Fruit fly (Drosophila melanogaster) whole organism, embryonic: ENCODE data around the gene Rip11.

ENCODE experiments used
- Abd-B ChIP-seq: fragments of 200-800 bp; sonication (Bioruptor generic); optimal IDR thresholded peaks from 2 replicates; lab custom pipeline; 2018; ENCODE audit warnings: missing biosample characterization, mild to moderate bottlenecking, missing genetic modification characterization, moderate library complexity
- Atf3 ChIP-seq: fragments of 200-800 bp; sonication (Bioruptor generic); optimal IDR thresholded peaks from 3 replicates; lab custom pipeline; 2016; ENCODE audit warnings: missing biosample characterization, missing genetic modification characterization
- C15 ChIP-seq: fragments of 200-800 bp; sonication (Bioruptor generic); IDR thresholded peaks from 3 replicates; pipeline ENCODE4 v1.3.6; 2022; ENCODE audit warnings: missing biosample characterization, missing genetic modification characterization
- CG14050 ChIP-seq: fragments of 200-800 bp; sonication (Bioruptor generic); IDR thresholded peaks from 3 replicates; pipeline ENCODE4 v1.3.6; 2022; ENCODE audit warnings: missing biosample characterization, missing genetic modification characterization
- CG1647 ChIP-seq: fragments of 200-800 bp; sonication (Bioruptor generic); optimal IDR thresholded peaks from 3 replicates; lab custom pipeline; 2016; ENCODE audit warnings: missing biosample characterization, missing genetic modification characterization
- CG17802 ChIP-seq: fragments of 200-800 bp; sonication (Bioruptor generic); optimal IDR thresholded peaks from 2 replicates; lab custom pipeline; 2018; ENCODE audit warnings: missing biosample characterization, mild to moderate bottlenecking, missing genetic modification characterization, moderate library complexity
- CG31365 ChIP-seq: fragments of 200-800 bp; sonication (Bioruptor generic); optimal IDR thresholded peaks from 2 replicates; lab custom pipeline; 2018; ENCODE audit warnings: missing biosample characterization, mild to moderate bottlenecking, missing genetic modification characterization
- CG34376 ChIP-seq: fragments of 200-800 bp; sonication (Bioruptor generic); optimal IDR thresholded peaks from 2 replicates; lab custom pipeline; 2018; ENCODE audit warnings: missing biosample characterization, mild to moderate bottlenecking, missing genetic modification characterization
- CG34422 ChIP-seq: fragments of 200-800 bp; sonication (Bioruptor generic); IDR thresholded peaks from 3 replicates; pipeline ENCODE4 v1.3.6; 2022; ENCODE audit warnings: missing biosample characterization, missing genetic modification characterization
- CG4854 ChIP-seq: fragments of 200-800 bp; sonication (Bioruptor generic); optimal IDR thresholded peaks from 2 replicates; lab custom pipeline; 2016; ENCODE audit warnings: missing biosample characterization, missing genetic modification characterization, inconsistent platforms
- CG6254 ChIP-seq: fragments of 200-800 bp; sonication (Bioruptor generic); optimal IDR thresholded peaks from 3 replicates; lab custom pipeline; 2017; ENCODE audit warnings: mild to moderate bottlenecking, missing biosample characterization, missing genetic modification reagents, missing genetic modification characterization
- CG6272 ChIP-seq: fragments of 200-800 bp; sonication (Bioruptor generic); IDR thresholded peaks from 2 replicates; pipeline ENCODE4 v1.3.6; 2022; ENCODE audit warnings: missing biosample characterization, missing genetic modification characterization
- CG7745 ChIP-seq: fragments of 200-800 bp; sonication (Bioruptor generic); optimal IDR thresholded peaks from 2 replicates; lab custom pipeline; 2018; ENCODE audit warnings: missing biosample characterization, mild to moderate bottlenecking, missing genetic modification characterization, moderate library complexity
- CG7928 ChIP-seq: fragments of 200-800 bp; sonication (Bioruptor generic); optimal IDR thresholded peaks from 2 replicates; lab custom pipeline; 2017; ENCODE audit warnings: missing biosample characterization, mild to moderate bottlenecking, missing genetic modification characterization
- CG8944 ChIP-seq: fragments of 200-800 bp; sonication (Bioruptor generic); optimal IDR thresholded peaks from 3 replicates; lab custom pipeline; 2016; ENCODE audit warnings: missing biosample characterization, missing genetic modification characterization
- CG9609 ChIP-seq: fragments of 200-800 bp; sonication (Bioruptor generic); optimal IDR thresholded peaks from 3 replicates; lab custom pipeline; 2016; ENCODE audit warnings: missing biosample characterization, missing genetic modification characterization
- CG9727 ChIP-seq: fragments of 200-800 bp; sonication (Bioruptor generic); optimal IDR thresholded peaks from 3 replicates; lab custom pipeline; 2017; ENCODE audit warnings: missing biosample characterization, mild to moderate bottlenecking, missing genetic modification characterization
- Doc3 ChIP-seq: fragments of 200-800 bp; sonication (Bioruptor generic); IDR thresholded peaks from 3 replicates; pipeline ENCODE4 v1.3.6; 2022; ENCODE audit warnings: missing biosample characterization, missing genetic modification characterization; ENCODE audit not compliant: partially characterized antibody
- Dref ChIP-seq: fragments of 200-800 bp; sonication (Bioruptor generic); IDR thresholded peaks from 2 replicates; pipeline ENCODE4 v1.3.6; 2022; ENCODE audit warnings: missing biosample characterization, missing genetic modification characterization
- E2f2 ChIP-seq: fragments of 200-800 bp; sonication (Bioruptor generic); IDR thresholded peaks from 2 replicates; pipeline ENCODE4 v1.3.6; 2022; ENCODE audit warnings: missing biosample characterization, missing genetic modification characterization
- Fer2 ChIP-seq: fragments of 200-800 bp; sonication (Bioruptor generic); optimal IDR thresholded peaks from 2 replicates; lab custom pipeline; 2018; ENCODE audit warnings: missing biosample characterization, mild to moderate bottlenecking, missing genetic modification characterization, moderate library complexity
- HLHmδ ChIP-seq: fragments of 200-800 bp; sonication (Bioruptor generic); optimal IDR thresholded peaks from 2 replicates; lab custom pipeline; 2018; ENCODE audit warnings: missing biosample characterization, mild to moderate bottlenecking, missing genetic modification characterization, moderate library complexity
- Hmr ChIP-seq: fragments of 200-800 bp; sonication (Bioruptor generic); optimal IDR thresholded peaks from 3 replicates; lab custom pipeline; 2017; ENCODE audit warnings: mild to moderate bottlenecking, missing biosample characterization, missing genetic modification reagents, missing genetic modification characterization
- Lpt ChIP-seq: fragments of >200 bp; optimal IDR thresholded peaks from 2 replicates; lab custom pipeline; 2018; ENCODE audit warnings: missing biosample characterization, missing genetic modification characterization
- Mad ChIP-seq: fragments of 200-800 bp; sonication (Bioruptor generic); optimal IDR thresholded peaks from 2 replicates; lab custom pipeline; 2016; ENCODE audit warnings: missing biosample characterization, missing genetic modification characterization
- NC2β ChIP-seq: fragments of 200-800 bp; sonication (Bioruptor generic); optimal IDR thresholded peaks from 2 replicates; lab custom pipeline; 2016; ENCODE audit warnings: missing biosample characterization, missing genetic modification characterization
- Tbp ChIP-seq: fragments of >200 bp; optimal IDR thresholded peaks from 2 replicates; lab custom pipeline; 2018; ENCODE audit warnings: missing biosample characterization, missing genetic modification characterization
- abd-A ChIP-seq: fragments of 200-800 bp; sonication (Bioruptor generic); optimal IDR thresholded peaks from 3 replicates; lab custom pipeline; 2019; ENCODE audit warnings: missing biosample characterization, mild to moderate bottlenecking, missing genetic modification characterization, moderate library complexity
- amos ChIP-seq: fragments of 200-800 bp; sonication (Bioruptor generic); IDR thresholded peaks from 2 replicates; pipeline ENCODE4 v1.3.6; 2022; ENCODE audit warnings: missing biosample characterization, missing genetic modification characterization; ENCODE audit not compliant: partially characterized antibody
- ase ChIP-seq: fragments of 200-800 bp; sonication (Bioruptor generic); IDR thresholded peaks from 3 replicates; pipeline ENCODE4 v1.3.6; 2022; ENCODE audit warnings: missing biosample characterization, missing genetic modification characterization
- cato ChIP-seq: fragments of 200-800 bp; sonication (Bioruptor generic); optimal IDR thresholded peaks from 2 replicates; lab custom pipeline; 2016; ENCODE audit warnings: missing biosample characterization, missing genetic modification characterization, borderline replicate concordance
- cg ChIP-seq: fragments of 200-800 bp; sonication (Bioruptor generic); optimal IDR thresholded peaks from 3 replicates; lab custom pipeline; 2019; ENCODE audit warnings: missing biosample characterization, mild to moderate bottlenecking, missing genetic modification characterization, moderate library complexity
- crp ChIP-seq, 2 experiments: fragments of 200-800 bp; sonication (Bioruptor generic); optimal IDR thresholded peaks; 2 replicates in 1 of 2; 3 replicates in 1 of 2; lab custom pipeline; 2017; ENCODE audit warnings: missing biosample characterization in 2 of 2, missing genetic modification characterization in 2 of 2, mild to moderate bottlenecking in 1 of 2, moderate library complexity in 1 of 2
- dmrt99B ChIP-seq: fragments of 200-800 bp; sonication (Bioruptor generic); optimal IDR thresholded peaks from 2 replicates; lab custom pipeline; 2018; ENCODE audit warnings: missing biosample characterization, mild to moderate bottlenecking, missing genetic modification characterization, moderate library complexity
- fru ChIP-seq: fragments of >200 bp; optimal IDR thresholded peaks from 2 replicates; lab custom pipeline; 2017
- gcm ChIP-seq: fragments of 200-800 bp; sonication (Bioruptor generic); optimal IDR thresholded peaks from 2 replicates; lab custom pipeline; 2019; ENCODE audit warnings: missing biosample characterization, mild to moderate bottlenecking, missing genetic modification characterization, moderate library complexity
- gem ChIP-seq: fragments of 200-800 bp; sonication (Bioruptor generic); optimal IDR thresholded peaks from 2 replicates; lab custom pipeline; 2019; ENCODE audit warnings: missing biosample characterization, mild to moderate bottlenecking, missing genetic modification characterization, moderate library complexity
- gsb-n ChIP-seq: fragments of 200-800 bp; sonication (Bioruptor generic); optimal IDR thresholded peaks from 3 replicates; lab custom pipeline; 2018; ENCODE audit warnings: missing biosample characterization, mild to moderate bottlenecking, missing genetic modification characterization
- h ChIP-seq: fragments of >200 bp; optimal IDR thresholded peaks from 2 replicates; lab custom pipeline; 2017
- insv ChIP-seq, 2 experiments: fragments of 200-800 bp; sonication (Bioruptor generic); optimal IDR thresholded peaks; 3 replicates each; lab custom pipeline; 2016 to 2018; ENCODE audit warnings: missing biosample characterization in 2 of 2, missing genetic modification characterization in 2 of 2
- klu ChIP-seq: fragments of 200-800 bp; sonication (Bioruptor generic); IDR thresholded peaks from 2 replicates; pipeline ENCODE4 v1.3.6; 2022; ENCODE audit warnings: missing biosample characterization, missing genetic modification characterization
- mirr ChIP-seq: fragments of 200-800 bp; sonication (Bioruptor generic); optimal IDR thresholded peaks from 3 replicates; lab custom pipeline; 2018; ENCODE audit warnings: missing biosample characterization, mild to moderate bottlenecking, missing genetic modification characterization
- nau ChIP-seq: fragments of 200-800 bp; sonication (Bioruptor generic); optimal IDR thresholded peaks from 3 replicates; lab custom pipeline; 2017; ENCODE audit warnings: missing biosample characterization, mild to moderate bottlenecking, missing genetic modification characterization, missing genetic modification reagents
- pan ChIP-seq, 4 experiments: fragments of >200 bp in 3 of 4; fragments of 200-800 bp in 1 of 4; sonication (Bioruptor generic) in 1 of 4; optimal IDR thresholded peaks in 3 of 4; IDR thresholded peaks in 1 of 4; 2 replicates each; pipeline versions ENCODE4 v1.3.6 to Lab custom; 2017 to 2022; ENCODE audit warnings: missing biosample characterization in 2 of 4, missing genetic modification characterization in 2 of 4, mixed read lengths in 1 of 4
- run ChIP-seq: fragments of 200-800 bp; sonication (Bioruptor generic); optimal IDR thresholded peaks from 3 replicates; lab custom pipeline; 2018; ENCODE audit warnings: missing biosample characterization, mild to moderate bottlenecking, missing genetic modification characterization
- sima ChIP-seq: fragments of 200-800 bp; sonication (Bioruptor generic); optimal IDR thresholded peaks from 2 replicates; lab custom pipeline; 2016; ENCODE audit warnings: missing biosample characterization, missing genetic modification characterization
- wek ChIP-seq: fragments of 200-800 bp; sonication (Bioruptor generic); optimal IDR thresholded peaks from 3 replicates; lab custom pipeline; 2018; ENCODE audit warnings: missing biosample characterization, mild to moderate bottlenecking, missing genetic modification characterization, moderate library complexity
- z ChIP-seq: fragments of 200-800 bp; sonication (Bioruptor generic); IDR thresholded peaks from 3 replicates; pipeline ENCODE4 v1.3.6; 2022; ENCODE audit warnings: missing biosample characterization, missing genetic modification characterization
- zen2 ChIP-seq: fragments of 200-800 bp; sonication (Bioruptor generic); IDR thresholded peaks from 3 replicates; pipeline ENCODE4 v1.3.6; 2022; ENCODE audit warnings: missing biosample characterization, missing genetic modification characterization; ENCODE audit not compliant: partially characterized antibody
- zfh2 ChIP-seq: fragments of 200-800 bp; sonication (Bioruptor generic); optimal IDR thresholded peaks from 2 replicates; lab custom pipeline; 2016; ENCODE audit warnings: missing biosample characterization, missing genetic modification characterization

Rip11 gene

DNA sequence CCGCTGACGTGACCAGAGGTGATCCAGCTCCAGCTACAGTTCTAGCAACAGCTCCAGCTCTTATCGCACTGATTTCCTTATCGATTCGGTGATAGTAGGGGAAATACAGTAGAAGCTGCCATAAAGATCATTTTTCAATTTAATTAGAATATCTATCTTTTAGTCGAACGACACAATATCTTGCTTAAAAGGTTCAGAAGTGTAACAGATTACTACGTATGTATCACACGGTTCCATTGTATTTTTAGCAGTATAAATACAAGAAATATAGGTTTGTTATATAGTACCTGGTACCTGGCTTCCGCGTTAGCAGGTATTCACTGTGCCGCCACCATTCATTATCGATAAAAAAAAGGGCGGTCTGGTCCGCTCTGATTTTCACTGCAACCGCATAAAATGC is 2.6 kb downstream of the Rip11 start (continued):
- TF ChIP-seq zfh2 (peak; percentile 59), Fer2 (tag; lab: Kevin White, UChicago) (peak; percentile 70), HLHmδ (no peak), insv (GFP tag; optimal IDR thresholded peaks at IDR 0.05; lab: Kevin White, UChicago) (no peak), pan (optimal IDR thresholded peaks at IDR 0.05; lab: Kevin White, UChicago) (no peak), pan (GFP tag; optimal IDR thresholded peaks at IDR 0.05 in 1 of 2, IDR thresholded peaks at IDR 0.05 in 1 of 2) (peak in 1 of 2 experiments; percentile 84), CG9609 (peak; percentile 52), sima (GFP tag; lab: Kevin White, UChicago) (no peak), Dref (no peak), NC2β (GFP tag; lab: Kevin White, UChicago) (peak; percentile 67), CG4854 (GFP tag; lab: Kevin White, UChicago) (peak; percentile 56), dmrt99B (tag; lab: Kevin White, UChicago) (peak; percentile 83), amos (GFP tag; lab: Robert Waterston, UW) (no peak), CG31365 (tag; lab: Kevin White, UChicago) (peak; percentile 62), CG34376 (GFP tag; lab: Kevin White, UChicago) (peak; percentile 57), CG14050 (GFP tag; lab: Robert Waterston, UW) (peak; percentile 57; the same call in 2 of the 3 replicates), klu (GFP tag; lab: Robert Waterston, UW) (peak; percentile 20; the same call in 1 of the 2 replicates), crp (GFP tag; optimal IDR thresholded peaks at IDR 0.05; lab: Kevin White, UChicago) (peak in 1 of 2 experiments; percentile 16), Abd-B (GFP tag; lab: Kevin White, UChicago) (no peak), E2f2 (peak; percentile 53; the same call in 1 of the 2 replicates), gem (peak; percentile 89), z (no peak), ase (peak; percentile 62; the same call in 1 of the 3 replicates), run (tag; lab: Kevin White, UChicago) (peak; percentile 71), wek (peak; percentile 49), CG6254 (GFP tag; lab: Kevin White, UChicago) (peak; percentile 68), CG8944 (GFP tag; lab: Kevin White, UChicago) (peak; percentile 61), Tbp (no peak), Hmr (GFP tag; lab: Kevin White, UChicago) (peak; percentile 83), C15 (no peak), Atf3 (GFP tag; lab: Kevin White, UChicago) (peak; percentile 59), gsb-n (tag; lab: Kevin White, UChicago) (peak; percentile 70), CG17802 (tag; lab: Kevin White, UChicago) (peak; percentile 57), CG34422 (GFP tag; lab: Robert Waterston, UW) (peak; percentile 74; the same call in 2 of the 3 replicates), CG7745 (tag; lab: Kevin White, UChicago) (no peak), mirr (peak; percentile 31), Lpt (GFP tag; lab: Kevin White, UChicago) (no peak), cato (peak; percentile 73), Mad (GFP tag; lab: Kevin White, UChicago) (peak; percentile 51), zen2 (GFP tag; lab: Robert Waterston, UW) (no peak), h (lab: Kevin White, UChicago) (no peak), CG9727 (GFP tag; lab: Kevin White, UChicago) (peak; percentile 75), gcm (GFP tag; lab: Kevin White, UChicago) (peak; percentile 77), CG1647 (GFP tag; lab: Kevin White, UChicago) (peak; percentile 76), Doc3 (GFP tag; lab: Robert Waterston, UW) (no peak), cg (GFP tag; lab: Kevin White, UChicago) (no peak), CG7928 (GFP tag; lab: Kevin White, UChicago) (peak; percentile 43), fru (lab: Kevin White, UChicago) (no peak), nau (GFP tag; lab: Kevin White, UChicago) (peak; percentile 79), CG6272 (peak; percentile 57), abd-A (tag; lab: Kevin White, UChicago) (no peak)
